Worm (Caenorhabditis elegans) whole organism, late embryonic: ENCODE results near the gene Y54G2A.10.

Source experiments
- F13H6.1 ChIP-seq: sonication (generic microtip); optimal IDR thresholded peaks from 2 replicates; lab custom pipeline; 2016; ENCODE audit warnings: missing genetic modification characterization, missing compliant biosample characterization
- ama-1 ChIP-seq: fragments of 150-350 bp; optimal IDR thresholded peaks from 2 replicates; lab custom pipeline; 2014
- ceh-2 ChIP-seq: sonication (generic microtip); optimal IDR thresholded peaks from 2 replicates; lab custom pipeline; 2016; ENCODE audit warnings: missing genotype, missing genetic modification characterization, missing compliant biosample characterization
- dmd-4 ChIP-seq: sonication (generic microtip); optimal IDR thresholded peaks from 2 replicates; lab custom pipeline; 2016; ENCODE audit warnings: borderline replicate concordance, missing genetic modification characterization, missing compliant biosample characterization
- npax-4 ChIP-seq: sonication (generic microtip); optimal IDR thresholded peaks from 2 replicates; lab custom pipeline; 2016; ENCODE audit warnings: missing genetic modification characterization, missing compliant biosample characterization
- sdc-2 ChIP-seq: sonication (generic microtip); optimal IDR thresholded peaks from 2 replicates; lab custom pipeline; 2016; ENCODE audit warnings: missing genotype, missing genetic modification characterization, missing compliant biosample characterization
- unc-55 ChIP-seq: sonication (generic microtip); optimal IDR thresholded peaks from 2 replicates; lab custom pipeline; 2017; ENCODE audit warnings: missing biosample characterization, missing genetic modification reagents, missing genetic modification characterization

DNA sequence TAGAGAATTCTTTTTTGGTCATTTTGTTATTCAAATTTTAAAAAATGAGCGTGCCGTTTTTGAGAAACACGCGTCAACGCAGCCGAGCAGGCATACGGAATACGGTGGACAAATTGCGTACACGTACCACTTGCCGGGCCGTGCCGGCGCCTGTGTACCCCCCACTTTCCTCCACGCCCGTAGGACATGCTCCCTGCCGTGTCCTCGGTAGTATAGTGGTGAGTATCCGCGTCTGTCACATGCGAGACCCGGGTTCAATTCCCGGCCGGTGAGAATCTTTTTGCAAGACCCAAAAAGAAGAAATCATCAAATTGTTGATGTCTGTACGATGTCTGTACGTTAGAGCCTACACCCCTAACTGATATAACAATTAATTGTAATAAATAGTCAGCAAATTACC, 8.7 kb downstream of the Y54G2A.10 start:
- TF ChIP-seq sdc-2 (tag; lab: Kevin White, UChicago) (no peak), F13H6.1 (tag; lab: Kevin White, UChicago) (no peak), dmd-4 (tag; lab: Kevin White, UChicago) (no peak), ceh-2 (no peak), unc-55 (no peak), npax-4 (no peak), ama-1 (lab: Kevin White, UChicago) (no peak)
